Worm (Caenorhabditis elegans) whole organism, L1 larva: ENCODE data around the gene acs-10.
A peak's percentile ranks its signal among the peaks of the same experiment; 100 is the strongest.

Experiments
- efl-1 ChIP-seq, 4 experiments: fragments of 150-350 bp; optimal IDR thresholded peaks in 3 of 4; peaks in 1 of 4; 1 replicate in 1 of 4; 2 replicates in 3 of 4; lab custom pipeline; 2014; ENCODE audit warnings: missing biosample characterization in 2 of 4, missing genetic modification characterization in 2 of 4, missing genetic modification reagents in 2 of 4
- egl-27 ChIP-seq, 2 experiments: fragments of 150-350 bp in 1 of 2; sonication (generic microtip); optimal IDR thresholded peaks; 3 replicates each; lab custom pipeline; 2017 to 2018; ENCODE audit warnings: missing biosample characterization in 2 of 2, missing genetic modification characterization in 2 of 2, missing genetic modification reagents in 2 of 2
- lin-15B ChIP-seq: fragments of 150-350 bp; sonication (generic microtip); optimal IDR thresholded peaks from 3 replicates; lab custom pipeline; 2014; ENCODE audit warnings: missing biosample characterization, missing genetic modification characterization
- nhr-77 ChIP-seq: fragments of 150-350 bp; optimal IDR thresholded peaks from 2 replicates; lab custom pipeline; 2014; ENCODE audit warnings: missing biosample characterization, missing genetic modification characterization
- sptf-1 ChIP-seq: fragments of 150-350 bp; optimal IDR thresholded peaks from 2 replicates; lab custom pipeline; 2014; ENCODE audit warnings: missing biosample characterization, missing genetic modification characterization
- tbx-2 ChIP-seq: sonication (generic microtip); optimal IDR thresholded peaks from 2 replicates; lab custom pipeline; 2016; ENCODE audit warnings: missing genetic modification characterization, missing compliant biosample characterization
- unc-62 ChIP-seq: fragments of 150-350 bp; optimal IDR thresholded peaks from 2 replicates; lab custom pipeline; 2014; ENCODE audit warnings: missing biosample characterization, missing genetic modification reagents, missing genetic modification characterization
- unc-86 ChIP-seq: sonication (generic microtip); optimal IDR thresholded peaks from 2 replicates; lab custom pipeline; 2016; ENCODE audit warnings: missing genetic modification characterization, missing compliant biosample characterization

ce11 chrV:14139252-14140100 is 6.8 kb upstream of the acs-10 start:
- TF ChIP-seq lin-15B (no peak), sptf-1 (no peak), tbx-2 (tag; lab: Kevin White, UChicago) (no peak), efl-1 (optimal IDR thresholded peaks at IDR 0.05; lab: Kevin White, UChicago) (no peak), efl-1 (GFP tag; optimal IDR thresholded peaks at IDR 0.05 in 1 of 2; lab: Kevin White, UChicago) (peak in 1 of 2 experiments; percentile 74), unc-62 (GFP tag; lab: Kevin White, UChicago) (no peak), nhr-77 (no peak), egl-27 (tag; optimal IDR thresholded peaks at IDR 0.05; lab: Kevin White, UChicago) (no peak), unc-86 (tag; lab: Kevin White, UChicago) (no peak)
